Worm (Caenorhabditis elegans) whole organism, L3 larva: ENCODE measurements around the gene K09E2.3.
A peak's percentile ranks its signal among the peaks of the same experiment; 100 is the strongest.

Source experiments
- R02D3.7 ChIP-seq: fragments of 150-350 bp; optimal IDR thresholded peaks from 2 replicates; lab custom pipeline; 2014; ENCODE audit warnings: missing biosample characterization, missing genetic modification characterization
- ZK546.5 ChIP-seq: sonication (generic microtip); optimal IDR thresholded peaks from 2 replicates; lab custom pipeline; 2017; ENCODE audit warnings: missing biosample characterization, missing genetic modification characterization
- ama-1 ChIP-seq: fragments of 150-350 bp; optimal IDR thresholded peaks from 2 replicates; lab custom pipeline; 2018
- ceh-16 ChIP-seq: sonication (generic microtip); optimal IDR thresholded peaks from 2 replicates; lab custom pipeline; 2017; ENCODE audit warnings: missing biosample characterization, missing genetic modification characterization
- ceh-28 ChIP-seq: fragments of 150-350 bp; optimal IDR thresholded peaks from 2 replicates; lab custom pipeline; 2014; ENCODE audit warnings: missing biosample characterization, missing genetic modification reagents, missing genetic modification characterization
- ceh-82 ChIP-seq: fragments of 150-350 bp; optimal IDR thresholded peaks from 2 replicates; lab custom pipeline; 2014; ENCODE audit warnings: missing biosample characterization, missing genetic modification characterization
- egl-27 ChIP-seq: sonication (generic microtip); optimal IDR thresholded peaks from 4 replicates; lab custom pipeline; 2017; ENCODE audit warnings: missing biosample characterization, missing genetic modification reagents, missing genetic modification characterization
- egl-5 ChIP-seq: fragments of 150-350 bp; optimal IDR thresholded peaks from 2 replicates; lab custom pipeline; 2017; ENCODE audit warnings: missing biosample characterization, missing genetic modification reagents, missing genetic modification characterization, inconsistent platforms
- elt-1 ChIP-seq: fragments of 150-350 bp; optimal IDR thresholded peaks from 2 replicates; lab custom pipeline; 2014; ENCODE audit warnings: missing biosample characterization, missing genetic modification characterization
- elt-2 ChIP-seq: sonication (generic microtip); optimal IDR thresholded peaks from 2 replicates; lab custom pipeline; 2016; ENCODE audit warnings: missing genetic modification reagents, mild to moderate bottlenecking, missing genetic modification characterization, missing compliant biosample characterization
- elt-3 ChIP-seq, 3 experiments: fragments of 150-350 bp in 1 of 3; sonication (generic microtip) in 2 of 3; optimal IDR thresholded peaks; 2 replicates in 2 of 3; 4 replicates in 1 of 3; lab custom pipeline; 2014 to 2017; ENCODE audit warnings: missing biosample characterization in 3 of 3, missing genetic modification characterization in 3 of 3
- fkh-2 ChIP-seq: fragments of 150-350 bp; optimal IDR thresholded peaks from 2 replicates; lab custom pipeline; 2014; ENCODE audit warnings: missing biosample characterization, missing genetic modification reagents, missing genetic modification characterization
- fos-1 ChIP-seq: fragments of 150-350 bp; optimal IDR thresholded peaks from 2 replicates; lab custom pipeline; 2014; ENCODE audit warnings: missing biosample characterization, missing genetic modification characterization
- hmg-11 ChIP-seq: sonication (generic microtip); optimal IDR thresholded peaks from 2 replicates; lab custom pipeline; 2016; ENCODE audit warnings: missing genetic modification characterization, missing compliant biosample characterization
- jun-1 ChIP-seq: fragments of 150-350 bp; optimal IDR thresholded peaks from 2 replicates; lab custom pipeline; 2014; ENCODE audit warnings: missing biosample characterization, missing genetic modification reagents, missing genetic modification characterization
- lin-39 ChIP-seq: fragments of 150-350 bp; optimal IDR thresholded peaks from 2 replicates; lab custom pipeline; 2018; ENCODE audit warnings: missing biosample characterization, missing genetic modification reagents, missing genetic modification characterization
- mdl-1 ChIP-seq: fragments of 150-350 bp; optimal IDR thresholded peaks from 2 replicates; lab custom pipeline; 2014; ENCODE audit warnings: missing biosample characterization, missing genetic modification characterization
- nfya-1 ChIP-seq: sonication (generic microtip); optimal IDR thresholded peaks from 2 replicates; lab custom pipeline; 2017; ENCODE audit warnings: missing genetic modification characterization, mild to moderate bottlenecking, missing compliant biosample characterization, antibody characterized with exemption, moderate library complexity; ENCODE audit not compliant: insufficient read depth
- nhr-11 ChIP-seq: fragments of 150-350 bp; optimal IDR thresholded peaks from 2 replicates; lab custom pipeline; 2014; ENCODE audit warnings: missing biosample characterization, missing genetic modification characterization
- nhr-12 ChIP-seq: fragments of 150-350 bp; optimal IDR thresholded peaks from 2 replicates; lab custom pipeline; 2014; ENCODE audit warnings: missing biosample characterization, missing genetic modification characterization
- nhr-23 ChIP-seq: fragments of 150-350 bp; optimal IDR thresholded peaks from 2 replicates; lab custom pipeline; 2014; ENCODE audit warnings: missing biosample characterization, missing genetic modification reagents, missing genetic modification characterization
- nhr-237 ChIP-seq: fragments of 150-350 bp; optimal IDR thresholded peaks from 2 replicates; lab custom pipeline; 2014; ENCODE audit warnings: missing biosample characterization, missing genetic modification characterization
- nhr-25 ChIP-seq: sonication (generic microtip); optimal IDR thresholded peaks from 2 replicates; lab custom pipeline; 2017; ENCODE audit warnings: missing biosample characterization, missing genetic modification characterization
- nhr-28 ChIP-seq: fragments of 150-350 bp; optimal IDR thresholded peaks from 2 replicates; lab custom pipeline; 2014; ENCODE audit warnings: missing biosample characterization, missing genetic modification characterization
- nhr-43 ChIP-seq: sonication (generic microtip); optimal IDR thresholded peaks from 2 replicates; lab custom pipeline; 2016; ENCODE audit warnings: mild to moderate bottlenecking, missing genetic modification characterization, missing compliant biosample characterization; ENCODE audit not compliant: poor library complexity, severe bottlenecking
- nhr-67 ChIP-seq: fragments of 150-350 bp; optimal IDR thresholded peaks from 2 replicates; lab custom pipeline; 2014; ENCODE audit warnings: missing biosample characterization, missing genetic modification characterization
- nhr-76 ChIP-seq: fragments of 150-350 bp; sonication (generic microtip); optimal IDR thresholded peaks from 5 replicates; lab custom pipeline; 2014; ENCODE audit warnings: missing biosample characterization, missing genetic modification characterization
- nhr-77 ChIP-seq: fragments of 150-350 bp; optimal IDR thresholded peaks from 2 replicates; lab custom pipeline; 2014; ENCODE audit warnings: missing biosample characterization, missing genetic modification characterization
- pha-4 ChIP-seq: fragments of 150-350 bp; optimal IDR thresholded peaks from 2 replicates; lab custom pipeline; 2014; ENCODE audit warnings: missing biosample characterization, missing genetic modification reagents, missing genetic modification characterization
- sea-2 ChIP-seq: fragments of 150-350 bp; sonication (generic microtip); optimal IDR thresholded peaks from 4 replicates; lab custom pipeline; 2014; ENCODE audit warnings: missing biosample characterization, missing genetic modification reagents, missing genetic modification characterization
- skn-1 ChIP-seq: fragments of 150-350 bp; optimal IDR thresholded peaks from 2 replicates; lab custom pipeline; 2014; ENCODE audit warnings: missing biosample characterization, missing genetic modification characterization
- snpc-4 ChIP-seq: fragments of 150-350 bp; optimal IDR thresholded peaks from 2 replicates; lab custom pipeline; 2014; ENCODE audit warnings: missing biosample characterization, missing genetic modification characterization
- tbx-2 ChIP-seq: sonication (generic microtip); optimal IDR thresholded peaks from 2 replicates; lab custom pipeline; 2016; ENCODE audit warnings: mild to moderate bottlenecking, missing genetic modification characterization, missing compliant biosample characterization
- unc-39 ChIP-seq: sonication (generic microtip); optimal IDR thresholded peaks from 4 replicates; lab custom pipeline; 2017; ENCODE audit warnings: missing biosample characterization, missing genetic modification characterization
- unc-62 ChIP-seq: fragments of 150-350 bp; sonication (generic microtip); optimal IDR thresholded peaks from 4 replicates; lab custom pipeline; 2014; ENCODE audit warnings: missing biosample characterization, missing genetic modification reagents, missing genetic modification characterization
- zag-1 ChIP-seq: fragments of 150-350 bp; optimal IDR thresholded peaks from 2 replicates; lab custom pipeline; 2014; ENCODE audit warnings: missing biosample characterization, missing genetic modification characterization
- ztf-11 ChIP-seq: fragments of 150-350 bp; optimal IDR thresholded peaks from 2 replicates; lab custom pipeline; 2014; ENCODE audit warnings: missing biosample characterization, missing genetic modification characterization
- ztf-4 ChIP-seq: fragments of 150-350 bp; optimal IDR thresholded peaks from 2 replicates; lab custom pipeline; 2014; ENCODE audit warnings: missing biosample characterization, missing genetic modification characterization

Gene K09E2.3

DNA sequence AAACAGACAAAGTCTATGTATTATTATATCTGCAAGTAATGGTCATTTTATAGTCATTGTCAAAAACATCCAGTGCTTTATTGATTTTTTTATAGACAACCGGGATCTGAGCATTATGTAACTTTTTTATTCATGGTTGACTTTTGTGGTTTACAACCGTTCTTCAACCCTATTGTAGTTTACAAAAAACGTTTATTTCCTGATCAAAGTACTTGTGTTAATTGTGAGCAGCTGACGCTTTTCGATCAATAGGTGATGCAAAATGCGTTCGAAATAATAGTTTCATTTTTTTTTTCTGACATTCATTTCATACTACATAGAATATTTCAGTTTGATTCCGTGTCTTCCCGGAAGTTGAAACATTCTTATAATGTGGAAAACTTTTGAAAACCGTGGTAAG lies at the start of gene K09E2.3, which contains the start of gene K09E2.2:
TSS of gene K09E2.3 (plus strand) at position 325 of the 400 bp plus-strand sequence.
TSS of gene K09E2.2 (plus strand) at position 301 of the 400 bp plus-strand sequence.
- TF ChIP-seq fkh-2 (tag; lab: Kevin White, UChicago) = no peak
- TF ChIP-seq nhr-28 (tag; lab: Kevin White, UChicago) = no peak
- TF ChIP-seq nhr-23 (tag; lab: Kevin White, UChicago) = no peak
- TF ChIP-seq nhr-77 = no peak
- TF ChIP-seq sea-2 (GFP tag; lab: Kevin White, UChicago) = no peak
- no peak for TF ChIP-seq nhr-11 (tag; lab: Kevin White, UChicago)
- no peak for TF ChIP-seq ama-1 (lab: Kevin White, UChicago)
- no peak for TF ChIP-seq R02D3.7
- TF ChIP-seq ztf-4 = no peak
- TF ChIP-seq mdl-1 = no peak
- no peak for TF ChIP-seq nfya-1 (tag; lab: Kevin White, UChicago)
- no peak for TF ChIP-seq egl-27 (tag; lab: Kevin White, UChicago)
- no peak for TF ChIP-seq unc-39 (tag; lab: Kevin White, UChicago)
- TF ChIP-seq jun-1 (tag; lab: Kevin White, UChicago) = no peak
- TF ChIP-seq nhr-76 (tag; lab: Kevin White, UChicago) = no peak
- no peak for TF ChIP-seq egl-5 (tag; lab: Kevin White, UChicago)
- no peak for TF ChIP-seq elt-3 (tag; optimal IDR thresholded peaks at IDR 0.05; lab: Kevin White, UChicago)
- TF ChIP-seq ZK546.5 = no peak
- no peak for TF ChIP-seq fos-1
- no peak for TF ChIP-seq skn-1 (tag; lab: Kevin White, UChicago)

ce11 chrX:8623840-8624591 lies 48.9 kb upstream of the K09E2.3 start:
- TF ChIP-seq nhr-67 (tag; lab: Kevin White, UChicago) (no peak), nhr-77 (no peak), fos-1 (no peak), nhr-76 (tag; lab: Kevin White, UChicago) (no peak), elt-3 (tag; optimal IDR thresholded peaks at IDR 0.05; lab: Kevin White, UChicago) (no peak), elt-2 (tag; lab: Kevin White, UChicago) (peak; percentile 21), zag-1 (no peak), nhr-43 (tag; lab: Kevin White, UChicago) (peak; percentile 49), pha-4 (tag; lab: Kevin White, UChicago) (peak; percentile 20), nhr-12 (tag; lab: Kevin White, UChicago) (no peak), ceh-28 (tag; lab: Kevin White, UChicago) (peak; percentile 8), lin-39 (tag; lab: Kevin White, UChicago) (peak; percentile 47), ceh-82 (no peak), nhr-237 (tag; lab: Kevin White, UChicago) (no peak), unc-39 (tag; lab: Kevin White, UChicago) (no peak), nhr-25 (tag; lab: Kevin White, UChicago) (peak; percentile 46), jun-1 (tag; lab: Kevin White, UChicago) (no peak), tbx-2 (tag; lab: Kevin White, UChicago) (peak; percentile 63), nfya-1 (tag; lab: Kevin White, UChicago) (peak; percentile 40), elt-1 (tag; lab: Kevin White, UChicago) (no peak), ztf-11 (tag; lab: Kevin White, UChicago) (no peak), R02D3.7 (no peak), egl-27 (tag; lab: Kevin White, UChicago) (peak; percentile 50), hmg-11 (tag; lab: Kevin White, UChicago) (peak; percentile 53), skn-1 (tag; lab: Kevin White, UChicago) (no peak), snpc-4 (tag; lab: Kevin White, UChicago) (no peak)
- TF ChIP-seq, all 47 proteins: peak for 10

DNA sequence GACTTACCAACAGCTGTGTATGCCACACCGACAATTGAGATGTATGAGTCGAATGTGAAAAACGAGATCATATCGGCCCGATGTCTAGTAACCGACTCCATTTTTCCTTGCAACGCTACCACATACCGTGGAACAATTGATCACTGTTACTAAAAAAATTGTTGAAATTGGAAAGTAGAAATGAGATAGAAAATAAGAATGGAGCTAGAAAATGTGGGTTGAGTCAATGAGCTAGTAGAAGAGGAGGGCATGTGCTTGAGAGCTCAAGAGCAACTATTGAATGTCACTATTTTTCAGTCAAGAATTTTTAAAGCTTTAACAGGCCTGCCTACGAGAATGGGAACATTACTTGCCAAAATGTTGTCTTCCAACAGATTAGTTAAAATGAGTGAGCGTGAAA lies 47.8 kb upstream of the K09E2.3 start, which contains the start of gene K01A12.3:
TSS of gene K01A12.3 (minus strand) at position 101 of the 400 bp plus-strand sequence.
- no peak for TF ChIP-seq tbx-2 (tag; lab: Kevin White, UChicago)
- no peak for TF ChIP-seq ceh-16 (tag; lab: Kevin White, UChicago)
- no peak for TF ChIP-seq nhr-23 (tag; lab: Kevin White, UChicago)
- no peak for TF ChIP-seq ceh-82
- TF ChIP-seq elt-3 (tag; optimal IDR thresholded peaks at IDR 0.05; lab: Kevin White, UChicago) = no peak
- no peak for TF ChIP-seq nhr-43 (tag; lab: Kevin White, UChicago)
- TF ChIP-seq unc-62 = no peak
- TF ChIP-seq egl-27 (tag; lab: Kevin White, UChicago) = no peak
- no peak for TF ChIP-seq egl-5 (tag; lab: Kevin White, UChicago)
- TF ChIP-seq jun-1 (tag; lab: Kevin White, UChicago) = no peak
